Fruit fly (Drosophila melanogaster) S2 (cell line): ENCODE measurements around the gene CG32213.

Source experiments
- CG8478 ChIP-seq: fragments of >200 bp; optimal IDR thresholded peaks from 2 replicates; lab custom pipeline; 2018
- CTCF ChIP-seq, 2 experiments: fragments of >200 bp; optimal IDR thresholded peaks; 2 replicates each; lab custom pipeline; 2018

dm6 chr3L:19512672-19513071 lies 37.0 kb downstream of the CG32213 start:
- no peak for TF ChIP-seq CG8478
- TF ChIP-seq CTCF (optimal IDR thresholded peaks at IDR 0.05; lab: Kevin White, UChicago) = no peak
